Fruit fly (Drosophila melanogaster) whole organism, embryonic: ENCODE data around the gene east.

Source experiments
- Bteb2 ChIP-seq: fragments of 200-800 bp; sonication (Bioruptor generic); optimal IDR thresholded peaks from 2 replicates; lab custom pipeline; 2016; ENCODE audit warnings: missing biosample characterization, missing genetic modification characterization
- CG10431 ChIP-seq: fragments of 200-800 bp; sonication (Bioruptor generic); optimal IDR thresholded peaks from 3 replicates; lab custom pipeline; 2018; ENCODE audit warnings: missing biosample characterization, mild to moderate bottlenecking, missing genetic modification characterization
- CG11723 ChIP-seq: fragments of 200-800 bp; sonication (Bioruptor generic); optimal IDR thresholded peaks from 2 replicates; lab custom pipeline; 2017; ENCODE audit warnings: missing biosample characterization, mild to moderate bottlenecking, missing genetic modification characterization
- CG12219 ChIP-seq: fragments of 200-800 bp; sonication (Bioruptor generic); optimal IDR thresholded peaks from 3 replicates; lab custom pipeline; 2018; ENCODE audit warnings: missing biosample characterization, mild to moderate bottlenecking, missing genetic modification characterization
- CG12299 ChIP-seq: fragments of 200-800 bp; sonication (Bioruptor generic); optimal IDR thresholded peaks from 2 replicates; lab custom pipeline; 2018; ENCODE audit warnings: missing biosample characterization, mild to moderate bottlenecking, missing genetic modification characterization
- CG12659 ChIP-seq: fragments of 200-800 bp; sonication (Bioruptor generic); optimal IDR thresholded peaks from 3 replicates; lab custom pipeline; 2017; ENCODE audit warnings: mild to moderate bottlenecking, missing biosample characterization, missing genetic modification reagents, missing genetic modification characterization
- CG13775 ChIP-seq: fragments of 200-800 bp; sonication (Bioruptor generic); optimal IDR thresholded peaks from 3 replicates; lab custom pipeline; 2017; ENCODE audit warnings: missing biosample characterization, mild to moderate bottlenecking, missing genetic modification characterization
- CG14710 ChIP-seq: fragments of 200-800 bp; sonication (Bioruptor generic); optimal IDR thresholded peaks from 3 replicates; lab custom pipeline; 2019; ENCODE audit warnings: missing biosample characterization, mild to moderate bottlenecking, missing genetic modification characterization, moderate library complexity
- CG15073 ChIP-seq: fragments of 200-800 bp; sonication (Bioruptor generic); optimal IDR thresholded peaks from 2 replicates; lab custom pipeline; 2016; ENCODE audit warnings: missing biosample characterization, missing genetic modification characterization
- CG15269 ChIP-seq: fragments of 200-800 bp; sonication (Bioruptor generic); optimal IDR thresholded peaks from 2 replicates; lab custom pipeline; 2018; ENCODE audit warnings: missing biosample characterization, mild to moderate bottlenecking, missing genetic modification characterization, moderate library complexity
- CG15696 ChIP-seq: fragments of 200-800 bp; sonication (Bioruptor generic); optimal IDR thresholded peaks from 2 replicates; lab custom pipeline; 2019; ENCODE audit warnings: missing biosample characterization, mild to moderate bottlenecking, missing genetic modification characterization, moderate library complexity
- CG2199 ChIP-seq: fragments of 200-800 bp; sonication (Bioruptor generic); IDR thresholded peaks from 3 replicates; pipeline ENCODE4 v1.3.6; 2022; ENCODE audit warnings: missing biosample characterization, missing genetic modification characterization
- CG2202 ChIP-seq: fragments of 200-800 bp; sonication (Bioruptor generic); optimal IDR thresholded peaks from 2 replicates; lab custom pipeline; 2018; ENCODE audit warnings: missing biosample characterization, mild to moderate bottlenecking, missing genetic modification characterization
- CG2678 ChIP-seq: fragments of 200-800 bp; sonication (Bioruptor generic); optimal IDR thresholded peaks from 3 replicates; lab custom pipeline; 2019; ENCODE audit warnings: missing biosample characterization, mild to moderate bottlenecking, missing genetic modification characterization, moderate library complexity
- CG30020 ChIP-seq: fragments of 200-800 bp; optimal IDR thresholded peaks from 2 replicates; lab custom pipeline; 2019; ENCODE audit warnings: missing biosample characterization, mild to moderate bottlenecking, missing genetic modification characterization, moderate library complexity
- CG34376 ChIP-seq: fragments of 200-800 bp; sonication (Bioruptor generic); optimal IDR thresholded peaks from 2 replicates; lab custom pipeline; 2018; ENCODE audit warnings: missing biosample characterization, mild to moderate bottlenecking, missing genetic modification characterization
- CG4328 ChIP-seq: fragments of 200-800 bp; sonication (Bioruptor generic); optimal IDR thresholded peaks from 3 replicates; lab custom pipeline; 2017; ENCODE audit warnings: missing biosample characterization, missing genetic modification reagents, missing genetic modification characterization
- CG4730 ChIP-seq: fragments of 200-800 bp; sonication (Bioruptor generic); IDR thresholded peaks from 2 replicates; pipeline ENCODE4 v1.3.6; 2022; ENCODE audit warnings: missing biosample characterization, missing genetic modification characterization
- CG4820 ChIP-seq: fragments of 200-800 bp; sonication (Bioruptor generic); optimal IDR thresholded peaks from 3 replicates; lab custom pipeline; 2016; ENCODE audit warnings: missing biosample characterization, missing genetic modification characterization
- CG5245 ChIP-seq: fragments of 200-800 bp; sonication (Bioruptor generic); optimal IDR thresholded peaks from 3 replicates; lab custom pipeline; 2016; ENCODE audit warnings: missing biosample characterization, missing genetic modification characterization
- CG6683 ChIP-seq: fragments of 200-800 bp; sonication (Bioruptor generic); optimal IDR thresholded peaks from 2 replicates; lab custom pipeline; 2017; ENCODE audit warnings: missing biosample characterization, mild to moderate bottlenecking, missing genetic modification characterization, missing genetic modification reagents
- CG7786 ChIP-seq: fragments of 200-800 bp; sonication (Bioruptor generic); optimal IDR thresholded peaks from 2 replicates; lab custom pipeline; 2016; ENCODE audit warnings: missing biosample characterization, missing genetic modification characterization
- CrebB ChIP-seq: fragments of 200-800 bp; sonication (Bioruptor generic); optimal IDR thresholded peaks from 3 replicates; lab custom pipeline; 2018; ENCODE audit warnings: missing biosample characterization, mild to moderate bottlenecking, missing genetic modification characterization
- Dek ChIP-seq: fragments of 200-800 bp; sonication (Bioruptor generic); optimal IDR thresholded peaks from 3 replicates; lab custom pipeline; 2019; ENCODE audit warnings: missing biosample characterization, mild to moderate bottlenecking, missing genetic modification characterization, moderate library complexity
- Dfd ChIP-seq, 2 experiments: fragments of >200 bp; optimal IDR thresholded peaks; 2 replicates each; lab custom pipeline; 2017; ENCODE audit warnings: missing biosample characterization in 2 of 2, missing genetic modification characterization in 2 of 2
- Doc3 ChIP-seq: fragments of 200-800 bp; sonication (Bioruptor generic); IDR thresholded peaks from 3 replicates; pipeline ENCODE4 v1.3.6; 2022; ENCODE audit warnings: missing biosample characterization, missing genetic modification characterization; ENCODE audit not compliant: partially characterized antibody
- Ets65A ChIP-seq: fragments of 200-800 bp; sonication (Bioruptor generic); peaks from one replicate; lab custom pipeline; 2016; ENCODE audit warnings: missing biosample characterization, missing genetic modification characterization
- Ets97D ChIP-seq: fragments of 200-800 bp; sonication (Bioruptor generic); optimal IDR thresholded peaks from 3 replicates; lab custom pipeline; 2016; ENCODE audit warnings: missing biosample characterization, missing genetic modification characterization
- Fer3 ChIP-seq: fragments of 200-800 bp; sonication (Bioruptor generic); optimal IDR thresholded peaks from 2 replicates; lab custom pipeline; 2018; ENCODE audit warnings: missing biosample characterization, mild to moderate bottlenecking, missing genetic modification characterization, moderate library complexity
- Lhr ChIP-seq: fragments of 200-800 bp; sonication (Bioruptor generic); optimal IDR thresholded peaks from 3 replicates; lab custom pipeline; 2017; ENCODE audit warnings: mild to moderate bottlenecking, missing biosample characterization, missing genetic modification reagents, missing genetic modification characterization
- Max ChIP-seq: fragments of 200-800 bp; sonication (Bioruptor generic); optimal IDR thresholded peaks from 2 replicates; lab custom pipeline; 2016; ENCODE audit warnings: missing biosample characterization, mild to moderate bottlenecking, missing genetic modification characterization
- Rfx ChIP-seq: fragments of 200-800 bp; sonication (Bioruptor generic); IDR thresholded peaks from 2 replicates; pipeline ENCODE4 v1.3.6; 2022; ENCODE audit warnings: missing biosample characterization, missing genetic modification characterization
- Sry-β ChIP-seq: fragments of 200-800 bp; sonication (Bioruptor generic); optimal IDR thresholded peaks from 2 replicates; lab custom pipeline; 2018; ENCODE audit warnings: missing biosample characterization, mild to moderate bottlenecking, missing genetic modification characterization, moderate library complexity
- Xbp1 ChIP-seq: fragments of 200-800 bp; sonication (Bioruptor generic); optimal IDR thresholded peaks from 3 replicates; lab custom pipeline; 2016; ENCODE audit warnings: missing biosample characterization, mild to moderate bottlenecking, missing genetic modification characterization
- Xrp1 ChIP-seq: fragments of 200-800 bp; sonication (Bioruptor generic); IDR thresholded peaks from 2 replicates; pipeline ENCODE4 v1.3.6; 2022; ENCODE audit warnings: missing biosample characterization, missing genetic modification characterization
- YL-1 ChIP-seq: fragments of 200-800 bp; sonication (Bioruptor generic); optimal IDR thresholded peaks from 3 replicates; lab custom pipeline; 2017; ENCODE audit warnings: missing biosample characterization, mild to moderate bottlenecking, missing genetic modification characterization
- ac ChIP-seq: fragments of 200-800 bp; sonication (Bioruptor generic); optimal IDR thresholded peaks from 3 replicates; lab custom pipeline; 2017; ENCODE audit warnings: missing biosample characterization, mild to moderate bottlenecking, missing genetic modification characterization
- ara ChIP-seq: fragments of 200-800 bp; sonication (Bioruptor generic); IDR thresholded peaks from 2 replicates; pipeline ENCODE4 v1.3.6; 2022; ENCODE audit warnings: missing biosample characterization, missing genetic modification characterization
- bcd ChIP-seq: fragments of 200-800 bp; sonication (Bioruptor generic); optimal IDR thresholded peaks from 2 replicates; lab custom pipeline; 2017; ENCODE audit warnings: missing biosample characterization, mild to moderate bottlenecking, missing genetic modification characterization
- cas ChIP-seq: fragments of 200-800 bp; sonication (Bioruptor generic); IDR thresholded peaks from 2 replicates; pipeline ENCODE4 v1.3.6; 2022; ENCODE audit warnings: missing biosample characterization, missing genetic modification characterization
- ci ChIP-seq: fragments of 200-800 bp; sonication (Bioruptor generic); IDR thresholded peaks from 3 replicates; pipeline ENCODE4 v1.3.6; 2022; ENCODE audit warnings: missing biosample characterization, missing genetic modification characterization
- da ChIP-seq: fragments of 200-800 bp; sonication (Bioruptor generic); optimal IDR thresholded peaks from 2 replicates; lab custom pipeline; 2016; ENCODE audit warnings: missing biosample characterization, missing genetic modification characterization
- eyg ChIP-seq: fragments of 200-800 bp; sonication (Bioruptor generic); optimal IDR thresholded peaks from 3 replicates; lab custom pipeline; 2016; ENCODE audit warnings: missing biosample characterization, missing genetic modification characterization
- fd96Cb ChIP-seq: fragments of 200-800 bp; sonication (Bioruptor generic); optimal IDR thresholded peaks from 2 replicates; lab custom pipeline; 2018; ENCODE audit warnings: missing biosample characterization, mild to moderate bottlenecking, missing genetic modification characterization, moderate library complexity
- insv ChIP-seq, 2 experiments: fragments of 200-800 bp; sonication (Bioruptor generic); optimal IDR thresholded peaks; 3 replicates each; lab custom pipeline; 2016 to 2018; ENCODE audit warnings: missing biosample characterization in 2 of 2, missing genetic modification characterization in 2 of 2
- lola ChIP-seq, 3 experiments: fragments of >200 bp in 2 of 3; fragments of 200-800 bp in 1 of 3; sonication (Bioruptor generic) in 1 of 3; optimal IDR thresholded peaks; 2 replicates each; lab custom pipeline; 2017 to 2019; ENCODE audit warnings: missing biosample characterization in 3 of 3, missing genetic modification characterization in 3 of 3, mild to moderate bottlenecking in 1 of 3, moderate library complexity in 1 of 3
- nom ChIP-seq: fragments of 200-800 bp; sonication (Bioruptor generic); optimal IDR thresholded peaks from 2 replicates; lab custom pipeline; 2017; ENCODE audit warnings: missing biosample characterization, missing genetic modification characterization, mild to moderate bottlenecking, moderate library complexity, missing genetic modification reagents
- onecut ChIP-seq: fragments of 200-800 bp; sonication (Bioruptor generic); IDR thresholded peaks from 2 replicates; pipeline ENCODE4 v1.3.6; 2022; ENCODE audit warnings: missing biosample characterization, missing genetic modification characterization
- pb ChIP-seq: fragments of 200-800 bp; sonication (Bioruptor generic); optimal IDR thresholded peaks from 3 replicates; lab custom pipeline; 2016; ENCODE audit warnings: missing biosample characterization, missing genetic modification characterization
- tgo ChIP-seq: fragments of 200-800 bp; sonication (Bioruptor generic); IDR thresholded peaks from 3 replicates; pipeline ENCODE4 v1.3.6; 2022; ENCODE audit warnings: missing biosample characterization, missing genetic modification characterization

east gene

dm6 chrX:2061119-2061518 lies 50.5 kb downstream of the east start (continued):
- TF ChIP-seq pb (GFP tag; lab: Kevin White, UChicago) = peak; percentile 23
- no peak for TF ChIP-seq cas
- no peak for TF ChIP-seq CG15073 (GFP tag; lab: Kevin White, UChicago)
- TF ChIP-seq CG13775 (GFP tag; lab: Kevin White, UChicago) = peak; percentile 38
- TF ChIP-seq CG7786 = no peak
- TF ChIP-seq Sry-β (GFP tag; lab: Kevin White, UChicago) = peak; percentile 93
- TF ChIP-seq Xrp1 (GFP tag; lab: Robert Waterston, UW) = no peak
- peak; percentile 25 for TF ChIP-seq CG30020 (tag; lab: Kevin White, UChicago)
- peak; percentile 20 for TF ChIP-seq CG15696 (tag; lab: Kevin White, UChicago)
- TF ChIP-seq Xbp1 (GFP tag; lab: Kevin White, UChicago) = peak; percentile 23
- TF ChIP-seq CG10431 (GFP tag; lab: Kevin White, UChicago) = peak; percentile 47
- TF ChIP-seq CG2202 (tag; lab: Kevin White, UChicago) = peak; percentile 19
- no peak for TF ChIP-seq CG4730 (GFP tag; lab: Robert Waterston, UW)
- no peak for TF ChIP-seq da (GFP tag; lab: Kevin White, UChicago)
- TF ChIP-seq bcd = peak; percentile 36
- peak; percentile 99 for TF ChIP-seq onecut (GFP tag; lab: Robert Waterston, UW)
- peak; percentile 65 for TF ChIP-seq CG2678 (tag; lab: Kevin White, UChicago)
- TF ChIP-seq CG2199 = no peak
- TF ChIP-seq Bteb2 (GFP tag; lab: Kevin White, UChicago) = no peak
- peak; percentile 17 for TF ChIP-seq CG4820
- TF ChIP-seq CG12219 = peak; percentile 49
- no peak for TF ChIP-seq tgo (GFP tag; lab: Robert Waterston, UW)
- peak; percentile 55 for TF ChIP-seq CG14710
- peak; percentile 1 for TF ChIP-seq Lhr (GFP tag; lab: Kevin White, UChicago)
- peak; percentile 3 for TF ChIP-seq fd96Cb (tag; lab: Kevin White, UChicago)
- TF ChIP-seq CG4328 (GFP tag; lab: Kevin White, UChicago) = peak; percentile 48
- peak; percentile 20 for TF ChIP-seq CG5245 (GFP tag; lab: Kevin White, UChicago)
- TF ChIP-seq YL-1 (GFP tag; lab: Kevin White, UChicago) = peak; percentile 18
- TF ChIP-seq Doc3 (GFP tag; lab: Robert Waterston, UW) = no peak
- TF ChIP-seq CrebB (tag; lab: Kevin White, UChicago) = peak; percentile 35
- TF ChIP-seq lola (GFP tag; optimal IDR thresholded peaks at IDR 0.05; lab: Kevin White, UChicago) = peak in 1 of 3 experiments; percentile 45
- peak; percentile 16 for TF ChIP-seq CG34376 (GFP tag; lab: Kevin White, UChicago)
- peak; percentile 21 for TF ChIP-seq CG12299
- TF ChIP-seq CG11723 (GFP tag; lab: Kevin White, UChicago) = peak; percentile 18
- TF ChIP-seq CG15269 (tag; lab: Kevin White, UChicago) = peak; percentile 50
- TF ChIP-seq CG12659 (GFP tag; lab: Kevin White, UChicago) = peak; percentile 28
- TF ChIP-seq Dek = peak; percentile 38
- TF ChIP-seq Fer3 = peak; percentile 32
- no peak for TF ChIP-seq ara (GFP tag; lab: Robert Waterston, UW)
- TF ChIP-seq eyg (GFP tag; lab: Kevin White, UChicago) = peak; percentile 30
- TF ChIP-seq Ets65A (GFP tag; lab: Kevin White, UChicago) = peak; percentile 93
- peak in 1 of 2 experiments; percentile 0 for TF ChIP-seq insv (GFP tag; optimal IDR thresholded peaks at IDR 0.05; lab: Kevin White, UChicago)
- TF ChIP-seq CG6683 = peak; percentile 7
- TF ChIP-seq Dfd (GFP tag; optimal IDR thresholded peaks at IDR 0.05; lab: Kevin White, UChicago) = no peak
- TF ChIP-seq ac = peak; percentile 5
- TF ChIP-seq nom (GFP tag; lab: Kevin White, UChicago) = peak; percentile 27
- peak; percentile 68; the same call in 2 of the 3 replicates for TF ChIP-seq ci (GFP tag; lab: Robert Waterston, UW)
- peak; percentile 32; the same call in 1 of the 2 replicates for TF ChIP-seq Rfx (GFP tag; lab: Robert Waterston, UW)
- no peak for TF ChIP-seq Max (GFP tag; lab: Kevin White, UChicago)
- TF ChIP-seq Ets97D (GFP tag; lab: Kevin White, UChicago) = peak; percentile 91
